Worm (Caenorhabditis elegans) whole organism, L4 larva: ENCODE data around the gene F48E8.3.

Source experiments
- D1046.2 ChIP-seq: fragments of 200-800 bp; sonication (Bioruptor generic); IDR thresholded peaks from 2 replicates; pipeline ENCODE4 v1.3.6; 2022; ENCODE audit warnings: missing genetic modification characterization, missing compliant biosample characterization
- F26F4.8 ChIP-seq: fragments of 200-800 bp; sonication (Bioruptor generic); conservative IDR thresholded peaks from 2 replicates; pipeline ENCODE4 v1.3.6; 2022; ENCODE audit warnings: missing genetic modification characterization, missing compliant biosample characterization
- Y105C5A.15 ChIP-seq: fragments of 200-800 bp; sonication (Bioruptor generic); IDR thresholded peaks from 2 replicates; pipeline ENCODE4 v1.3.6; 2022; ENCODE audit warnings: missing genetic modification characterization, missing compliant biosample characterization
- Y48G9A.11 ChIP-seq: fragments of 200-800 bp; sonication (Bioruptor generic); IDR thresholded peaks from 2 replicates; pipeline ENCODE4 v1.3.6; 2022; ENCODE audit warnings: missing genetic modification reagents, missing genetic modification characterization, missing compliant biosample characterization
- Y5F2A.4 ChIP-seq: fragments of 200-800 bp; sonication (Bioruptor generic); optimal IDR thresholded peaks from 2 replicates; lab custom pipeline; 2018; ENCODE audit warnings: mild to moderate bottlenecking, missing genetic modification characterization, missing compliant biosample characterization
- ZK337.2 ChIP-seq: fragments of 200-800 bp; sonication (Bioruptor generic); IDR thresholded peaks from 2 replicates; pipeline ENCODE4 v1.3.6; 2022; ENCODE audit warnings: missing genetic modification reagents, missing genetic modification characterization, missing compliant biosample characterization
- ZK546.5 ChIP-seq, 2 experiments: sonication (generic microtip); optimal IDR thresholded peaks; 2 replicates each; lab custom pipeline; 2017; ENCODE audit warnings: missing biosample characterization in 2 of 2, missing genetic modification characterization in 2 of 2
- aha-1 ChIP-seq: fragments of 150-350 bp; peaks from one replicate; lab custom pipeline; 2014; ENCODE audit warnings: missing biosample characterization, missing genetic modification characterization
- arid-1 ChIP-seq: fragments of 200-800 bp; sonication (Bioruptor generic); conservative IDR thresholded peaks from 2 replicates; pipeline ENCODE4 v1.3.6; 2022; ENCODE audit warnings: missing genetic modification reagents, missing genetic modification characterization, missing compliant biosample characterization
- attf-4 ChIP-seq: sonication (generic microtip); optimal IDR thresholded peaks from 3 replicates; lab custom pipeline; 2017; ENCODE audit warnings: missing biosample characterization, missing genetic modification characterization
- ceh-28 ChIP-seq: fragments of 150-350 bp; optimal IDR thresholded peaks from 2 replicates; lab custom pipeline; 2014; ENCODE audit warnings: missing biosample characterization, missing genetic modification reagents, missing genetic modification characterization
- ceh-82 ChIP-seq: sonication (generic microtip); optimal IDR thresholded peaks from 2 replicates; lab custom pipeline; 2017; ENCODE audit warnings: missing biosample characterization, missing genetic modification characterization
- ctbp-1 ChIP-seq: fragments of 200-800 bp; sonication (Bioruptor generic); IDR thresholded peaks from 2 replicates; pipeline ENCODE4 v1.3.6; 2022; ENCODE audit warnings: missing genetic modification reagents, missing genetic modification characterization, missing compliant biosample characterization
- daf-12 ChIP-seq: fragments of 150-350 bp; optimal IDR thresholded peaks from 2 replicates; lab custom pipeline; 2014; ENCODE audit warnings: missing biosample characterization, missing genetic modification reagents, missing genetic modification characterization
- daf-19 ChIP-seq: fragments of 200-800 bp; sonication (Bioruptor generic); conservative IDR thresholded peaks from 2 replicates; pipeline ENCODE4 v1.3.6; 2022; ENCODE audit warnings: missing genetic modification characterization, missing compliant biosample characterization
- daf-8 ChIP-seq: fragments of 200-800 bp; sonication (Bioruptor generic); IDR thresholded peaks from 2 replicates; pipeline ENCODE4 v1.3.6; 2022; ENCODE audit warnings: missing genetic modification characterization, missing compliant biosample characterization
- dmd-8 ChIP-seq: fragments of 200-800 bp; sonication (Bioruptor generic); IDR thresholded peaks from 2 replicates; pipeline ENCODE4 v1.3.6; 2022; ENCODE audit warnings: missing genetic modification characterization, missing compliant biosample characterization
- dmd-9 ChIP-seq: fragments of 200-800 bp; sonication (Bioruptor generic); IDR thresholded peaks from 2 replicates; pipeline ENCODE4 v1.3.6; 2022; ENCODE audit warnings: missing genetic modification reagents, missing genetic modification characterization, missing compliant biosample characterization
- dpl-1 ChIP-seq: fragments of 150-350 bp; optimal IDR thresholded peaks from 2 replicates; lab custom pipeline; 2014; ENCODE audit warnings: missing biosample characterization, missing genetic modification reagents, missing genetic modification characterization
- duxl-1 ChIP-seq: sonication (generic microtip); optimal IDR thresholded peaks from 2 replicates; lab custom pipeline; 2016; ENCODE audit warnings: mild to moderate bottlenecking, missing genetic modification characterization, moderate library complexity, missing compliant biosample characterization; ENCODE audit not compliant: poor library complexity
- dve-1 ChIP-seq: sonication (generic microtip); optimal IDR thresholded peaks from 2 replicates; lab custom pipeline; 2017; ENCODE audit warnings: antibody characterized with exemption, mild to moderate bottlenecking, missing genetic modification characterization, missing compliant biosample characterization; ENCODE audit not compliant: insufficient read depth
- egl-43 ChIP-seq: fragments of 200-800 bp; sonication (Bioruptor generic); IDR thresholded peaks from 2 replicates; pipeline ENCODE4 v1.3.6; 2022; ENCODE audit warnings: missing genetic modification reagents, missing genetic modification characterization, missing compliant biosample characterization
- fos-1 ChIP-seq: fragments of 150-350 bp; optimal IDR thresholded peaks from 2 replicates; lab custom pipeline; 2014; ENCODE audit warnings: missing biosample characterization, missing genetic modification characterization
- hlh-11 ChIP-seq: fragments of 200-800 bp; sonication (Bioruptor generic); optimal IDR thresholded peaks from 2 replicates; lab custom pipeline; 2018; ENCODE audit warnings: mild to moderate bottlenecking, missing genetic modification characterization, missing compliant biosample characterization
- hlh-30 ChIP-seq: sonication (generic microtip); optimal IDR thresholded peaks from 2 replicates; lab custom pipeline; 2017; ENCODE audit warnings: antibody characterized with exemption, mild to moderate bottlenecking, missing genetic modification characterization, missing compliant biosample characterization; ENCODE audit not compliant: insufficient read depth
- hmg-1.1 ChIP-seq: fragments of 200-800 bp; sonication (Bioruptor generic); IDR thresholded peaks from 2 replicates; pipeline ENCODE4 v1.3.6; 2022; ENCODE audit warnings: missing genetic modification reagents, missing genetic modification characterization, missing compliant biosample characterization
- lin-1 ChIP-seq: fragments of 200-800 bp; sonication (Bioruptor generic); IDR thresholded peaks from 2 replicates; pipeline ENCODE4 v1.3.6; 2022; ENCODE audit warnings: missing genetic modification reagents, missing genetic modification characterization, missing compliant biosample characterization
- lin-15B ChIP-seq: fragments of 150-350 bp; sonication (generic microtip); optimal IDR thresholded peaks from 3 replicates; lab custom pipeline; 2014; ENCODE audit warnings: missing biosample characterization, missing genetic modification characterization
- lin-39 ChIP-seq: fragments of 150-350 bp; optimal IDR thresholded peaks from 2 replicates; lab custom pipeline; 2014; ENCODE audit warnings: missing biosample characterization, missing genetic modification reagents, missing genetic modification characterization
- lir-3 ChIP-seq: sonication (generic microtip); optimal IDR thresholded peaks from 2 replicates; lab custom pipeline; 2016; ENCODE audit warnings: mild to moderate bottlenecking, missing genetic modification characterization, missing compliant biosample characterization
- madf-5 ChIP-seq, 2 experiments: fragments of 200-800 bp; sonication (Bioruptor generic); IDR thresholded peaks; 2 replicates each; pipeline ENCODE4 v1.3.6; 2022; ENCODE audit warnings: missing compliant biosample characterization in 2 of 2, missing genetic modification characterization in 2 of 2
- mep-1 ChIP-seq: fragments of 150-350 bp; sonication (generic microtip); optimal IDR thresholded peaks from 3 replicates; lab custom pipeline; 2014; ENCODE audit warnings: missing biosample characterization, missing genetic modification characterization
- mxl-2 ChIP-seq: fragments of 200-800 bp; sonication (Bioruptor generic); conservative IDR thresholded peaks from 2 replicates; pipeline ENCODE4 v1.3.6; 2022; ENCODE audit warnings: missing genetic modification reagents, missing genetic modification characterization, missing compliant biosample characterization
- nhr-102 ChIP-seq: sonication (generic microtip); optimal IDR thresholded peaks from 2 replicates; lab custom pipeline; 2016; ENCODE audit warnings: mild to moderate bottlenecking, missing genetic modification characterization, moderate library complexity, missing compliant biosample characterization
- nhr-11 ChIP-seq: fragments of 150-350 bp; optimal IDR thresholded peaks from 2 replicates; lab custom pipeline; 2014; ENCODE audit warnings: missing biosample characterization, missing genetic modification characterization
- nhr-111 ChIP-seq: fragments of 200-800 bp; sonication (Bioruptor generic); optimal IDR thresholded peaks from 2 replicates; lab custom pipeline; 2018; ENCODE audit warnings: mild to moderate bottlenecking, missing genetic modification characterization, missing compliant biosample characterization
- nhr-25 ChIP-seq: sonication (generic microtip); optimal IDR thresholded peaks from 2 replicates; lab custom pipeline; 2017; ENCODE audit warnings: missing genetic modification characterization, mild to moderate bottlenecking, missing compliant biosample characterization, antibody characterized with exemption, moderate library complexity, borderline replicate concordance; ENCODE audit not compliant: insufficient read depth
- nhr-28 ChIP-seq: fragments of 150-350 bp; optimal IDR thresholded peaks from 2 replicates; lab custom pipeline; 2014; ENCODE audit warnings: missing biosample characterization, missing genetic modification characterization
- nhr-42 ChIP-seq: fragments of 200-800 bp; sonication (Bioruptor generic); IDR thresholded peaks from 2 replicates; pipeline ENCODE4 v1.3.6; 2022; ENCODE audit warnings: missing genetic modification characterization, missing compliant biosample characterization
- nhr-48 ChIP-seq: sonication (generic microtip); optimal IDR thresholded peaks from 2 replicates; lab custom pipeline; 2016; ENCODE audit warnings: mild to moderate bottlenecking, missing genetic modification characterization, missing compliant biosample characterization
- nhr-6 ChIP-seq: fragments of 150-350 bp; optimal IDR thresholded peaks from 2 replicates; lab custom pipeline; 2014; ENCODE audit warnings: missing biosample characterization, missing genetic modification characterization
- pha-4 ChIP-seq, 2 experiments: fragments of 150-350 bp in 1 of 2; fragments of 200-800 bp in 1 of 2; sonication (Bioruptor generic) in 1 of 2; IDR thresholded peaks in 1 of 2; optimal IDR thresholded peaks in 1 of 2; 2 replicates each; pipeline versions ENCODE4 v1.3.6 to Lab custom; 2014 to 2022; ENCODE audit warnings: missing genetic modification characterization in 2 of 2, missing genetic modification reagents in 2 of 2, missing biosample characterization in 1 of 2, missing compliant biosample characterization in 1 of 2
- php-3 ChIP-seq: fragments of 200-800 bp; sonication (Bioruptor generic); IDR thresholded peaks from 2 replicates; pipeline ENCODE4 v1.3.6; 2022; ENCODE audit warnings: missing genetic modification reagents, missing genetic modification characterization, missing compliant biosample characterization
- sdz-12 ChIP-seq: fragments of 200-800 bp; sonication (Bioruptor generic); optimal IDR thresholded peaks from 2 replicates; lab custom pipeline; 2018; ENCODE audit warnings: mild to moderate bottlenecking, missing genetic modification characterization, missing compliant biosample characterization
- skn-1 ChIP-seq: fragments of 150-350 bp; optimal IDR thresholded peaks from 2 replicates; lab custom pipeline; 2014; ENCODE audit warnings: missing biosample characterization, missing genetic modification characterization
- spr-1 ChIP-seq: sonication (generic microtip); optimal IDR thresholded peaks from 2 replicates; lab custom pipeline; 2016; ENCODE audit warnings: mild to moderate bottlenecking, missing genetic modification characterization, missing compliant biosample characterization
- tag-97 ChIP-seq: fragments of 200-800 bp; sonication (Bioruptor generic); IDR thresholded peaks from 2 replicates; pipeline ENCODE4 v1.3.6; 2022; ENCODE audit warnings: missing genetic modification characterization, missing compliant biosample characterization
- vab-7 ChIP-seq: fragments of 200-800 bp; sonication (Bioruptor generic); IDR thresholded peaks from 2 replicates; pipeline ENCODE4 v1.3.6; 2022; ENCODE audit warnings: missing genetic modification reagents, missing genetic modification characterization, missing compliant biosample characterization
- zfp-2 ChIP-seq: sonication (generic microtip); optimal IDR thresholded peaks from 2 replicates; lab custom pipeline; 2016; ENCODE audit warnings: mild to moderate bottlenecking, missing genetic modification characterization, missing compliant biosample characterization
- zip-11 ChIP-seq: fragments of 200-800 bp; sonication (Bioruptor generic); IDR thresholded peaks from 2 replicates; pipeline ENCODE4 v1.3.6; 2022; ENCODE audit warnings: missing genetic modification characterization, missing compliant biosample characterization
- zip-2 ChIP-seq: fragments of 150-350 bp; optimal IDR thresholded peaks from 2 replicates; lab custom pipeline; 2014; ENCODE audit warnings: missing biosample characterization, missing genetic modification characterization

Gene F48E8.3

ce11 chrIII:5423665-5424133 lies 37.5 kb upstream of the F48E8.3 start, which contains the start of gene dnj-24:
TSS of gene dnj-24 (minus strand) at chrIII:5424083.
- TF ChIP-seq nhr-25 (tag; lab: Kevin White, UChicago), result no peak
- TF ChIP-seq tag-97 (GFP tag; lab: Robert Waterston, UW), result no peak
- no peak for TF ChIP-seq Y48G9A.11 (GFP tag; lab: Robert Waterston, UW)
- no peak for TF ChIP-seq nhr-102 (tag; lab: Kevin White, UChicago)
- no peak for TF ChIP-seq egl-43 (GFP tag; lab: Robert Waterston, UW)
- no peak for TF ChIP-seq pha-4 (GFP tag; IDR thresholded peaks at IDR 0.05; lab: Robert Waterston, UW)
- TF ChIP-seq pha-4 (tag; optimal IDR thresholded peaks at IDR 0.05; lab: Kevin White, UChicago), result no peak
- no peak for TF ChIP-seq dpl-1 (GFP tag; lab: Kevin White, UChicago)
- no peak for TF ChIP-seq fos-1
- TF ChIP-seq skn-1, result no peak
- TF ChIP-seq hlh-30, result peak; percentile 36
- no peak for TF ChIP-seq daf-8 (GFP tag; lab: Robert Waterston, UW)
- TF ChIP-seq dve-1 (tag; lab: Kevin White, UChicago), result no peak
- TF ChIP-seq dmd-8 (GFP tag; lab: Robert Waterston, UW), result 0 out of 2 replicates have a peak, but pooled peaks have one; percentile 38
- no peak for TF ChIP-seq nhr-111 (GFP tag; lab: Kevin White, UChicago)
- TF ChIP-seq mep-1, result no peak
- TF ChIP-seq ZK546.5 (tag; optimal IDR thresholded peaks at IDR 0.05; lab: Kevin White, UChicago), result no peak
- no peak for TF ChIP-seq zip-11
- no peak for TF ChIP-seq attf-4 (tag; lab: Kevin White, UChicago)
- no peak for TF ChIP-seq ceh-28 (tag; lab: Kevin White, UChicago)
- TF ChIP-seq mxl-2 (GFP tag; lab: Robert Waterston, UW), result no peak
- TF ChIP-seq nhr-42 (GFP tag; lab: Robert Waterston, UW), result 0 out of 2 replicates have a peak, but pooled peaks have one; percentile 23
- TF ChIP-seq lin-15B (tag; lab: Kevin White, UChicago), result no peak
- TF ChIP-seq nhr-6 (tag; lab: Kevin White, UChicago), result no peak
- no peak for TF ChIP-seq madf-5 (GFP tag; IDR thresholded peaks at IDR 0.05; lab: Robert Waterston, UW)
- TF ChIP-seq nhr-11 (tag; lab: Kevin White, UChicago), result no peak
- no peak for TF ChIP-seq ZK337.2
- TF ChIP-seq nhr-48, result no peak
- no peak for TF ChIP-seq lir-3
- peak; percentile 31 for TF ChIP-seq hlh-11 (tag; lab: Kevin White, UChicago)
- TF ChIP-seq dmd-9 (GFP tag; lab: Robert Waterston, UW), result no peak
- no peak for TF ChIP-seq zfp-2 (tag; lab: Kevin White, UChicago)
- no peak for TF ChIP-seq daf-19 (GFP tag; lab: Robert Waterston, UW)
- TF ChIP-seq nhr-28 (tag; lab: Kevin White, UChicago), result peak; percentile 1
- no peak for TF ChIP-seq php-3
- TF ChIP-seq aha-1 (tag; lab: Kevin White, UChicago), result peak; percentile 12
- TF ChIP-seq ceh-82 (tag; lab: Kevin White, UChicago), result no peak
- no peak for TF ChIP-seq D1046.2 (GFP tag; lab: Robert Waterston, UW)
- no peak for TF ChIP-seq vab-7
- no peak for TF ChIP-seq Y5F2A.4 (GFP tag; lab: Kevin White, UChicago)
- no peak for TF ChIP-seq duxl-1 (tag; lab: Kevin White, UChicago)
- no peak for TF ChIP-seq sdz-12
- no peak for TF ChIP-seq spr-1 (tag; lab: Kevin White, UChicago)
- no peak for TF ChIP-seq lin-39 (tag; lab: Kevin White, UChicago)
- TF ChIP-seq lin-1 (GFP tag; lab: Robert Waterston, UW), result no peak
- no peak for TF ChIP-seq ctbp-1 (GFP tag; lab: Robert Waterston, UW)
- TF ChIP-seq arid-1 (GFP tag; lab: Robert Waterston, UW), result no peak
- no peak for TF ChIP-seq daf-12
- TF ChIP-seq F26F4.8 (GFP tag; lab: Robert Waterston, UW), result no peak
- TF ChIP-seq Y105C5A.15 (GFP tag; lab: Robert Waterston, UW), result no peak
- TF ChIP-seq zip-2, result no peak
- TF ChIP-seq hmg-1.1 (GFP tag; lab: Robert Waterston, UW), result no peak
